Fruit fly (Drosophila melanogaster): Measurements from ENCODE around the gene Smr.

Gene Smr

dm6 chrX:12734710-12735462 lies 7.5 kb downstream of the Smr start (continued):
- TF ChIP-seq fd64A (GFP tag; optimal IDR thresholded peaks at IDR 0.05) (no peak), Hr39 (optimal IDR thresholded peaks at IDR 0.05) (no peak), Bteb2 (GFP tag; optimal IDR thresholded peaks at IDR 0.05) (no peak), Hr51 (GFP tag; optimal IDR thresholded peaks at IDR 0.05) (peak in 1 of 2 experiments; percentile 94), ewg (GFP tag; optimal IDR thresholded peaks at IDR 0.05) (peak; percentile 17), CG10462 (GFP tag; optimal IDR thresholded peaks at IDR 0.05) (peak; percentile 61), Meics (GFP tag; optimal IDR thresholded peaks at IDR 0.05) (peak; percentile 92), dm (GFP tag; optimal IDR thresholded peaks at IDR 0.05) (no peak), Sry-δ (GFP tag; optimal IDR thresholded peaks at IDR 0.05) (no peak), cas (GFP tag; IDR thresholded peaks at IDR 0.05) (peak; percentile 57; the same call in 1 of the 2 replicates), CG4820 (GFP tag; optimal IDR thresholded peaks at IDR 0.05) (peak; percentile 76), CG10321 (GFP tag; IDR thresholded peaks at IDR 0.05) (peak; percentile 41; the same call in 1 of the 2 replicates), lola (GFP tag; optimal IDR thresholded peaks at IDR 0.05) (peak in 1 of 3 experiments; percentile 82), CG17829 (tag; optimal IDR thresholded peaks at IDR 0.05) (peak; percentile 92), maf-S (GFP tag; optimal IDR thresholded peaks at IDR 0.05) (no peak), CG15073 (GFP tag; optimal IDR thresholded peaks at IDR 0.05) (peak; percentile 34), sug (tag; optimal IDR thresholded peaks at IDR 0.05) (peak; percentile 90), Med (GFP tag) (no peak), Nf-YA (GFP tag; IDR thresholded peaks at IDR 0.05) (peak; percentile 70), dimm (GFP tag; IDR thresholded peaks at IDR 0.05) (peak; percentile 71), CG4424 (GFP tag; optimal IDR thresholded peaks at IDR 0.05) (peak; percentile 79), Mad (GFP tag; optimal IDR thresholded peaks at IDR 0.05) (no peak), D19A (tag; optimal IDR thresholded peaks at IDR 0.05) (peak; percentile 88), CG43689 (GFP tag; IDR thresholded peaks at IDR 0.05) (peak; percentile 50), tgo (GFP tag; IDR thresholded peaks at IDR 0.05) (peak; percentile 91), Taf1 (GFP tag; IDR thresholded peaks at IDR 0.05) (peak; percentile 86), CG9876 (GFP tag; optimal IDR thresholded peaks at IDR 0.05) (no peak), D (optimal IDR thresholded peaks at IDR 0.05) (no peak), D (GFP tag; optimal IDR thresholded peaks at IDR 0.05) (peak; percentile 82), CG12236 (GFP tag; optimal IDR thresholded peaks at IDR 0.05) (no peak), ro (GFP tag; IDR thresholded peaks at IDR 0.05) (peak; percentile 47; the same call in 1 of the 2 replicates), CTCF (GFP tag; optimal IDR thresholded peaks at IDR 0.05) (peak; percentile 24), psq (GFP tag; optimal IDR thresholded peaks at IDR 0.05) (peak; percentile 89), ash1 (GFP tag; optimal IDR thresholded peaks at IDR 0.05) (peak; percentile 81), gt (GFP tag; IDR thresholded peaks at IDR 0.05) (peak; percentile 65; the same call in 1 of the 2 replicates), Atf6 (GFP tag; IDR thresholded peaks at IDR 0.05) (peak; percentile 89), Max (GFP tag; optimal IDR thresholded peaks at IDR 0.05) (peak; percentile 24), CG3726 (GFP tag; IDR thresholded peaks at IDR 0.05) (no peak; the same call in 2 of the 3 replicates), Drgx (GFP tag; IDR thresholded peaks at IDR 0.05) (peak; percentile 75), yki (optimal IDR thresholded peaks at IDR 0.05) (no peak), CG3065 (GFP tag; optimal IDR thresholded peaks at IDR 0.05) (peak; percentile 14), scrt (GFP tag; optimal IDR thresholded peaks at IDR 0.05) (peak; percentile 84), tio (GFP tag; optimal IDR thresholded peaks at IDR 0.05) (peak; percentile 80), amos (GFP tag; IDR thresholded peaks at IDR 0.05; ENCODE audit: partially characterized antibody) (no peak; the same call in 1 of the 2 replicates), en (GFP tag; optimal IDR thresholded peaks at IDR 0.05) (no peak), Sry-β (GFP tag; optimal IDR thresholded peaks at IDR 0.05) (no peak), so (GFP tag; IDR thresholded peaks at IDR 0.05) (peak; percentile 78; the same call in 2 of the 3 replicates), gsb-n (tag; optimal IDR thresholded peaks at IDR 0.05) (peak; percentile 90), CG4854 (GFP tag; optimal IDR thresholded peaks at IDR 0.05) (no peak), ftz-f1 (GFP tag; optimal IDR thresholded peaks at IDR 0.05) (no peak), vfl (GFP tag; optimal IDR thresholded peaks at IDR 0.05) (no peak), CG2712 (tag; optimal IDR thresholded peaks at IDR 0.05) (peak; percentile 94)
